Fruit fly (Drosophila melanogaster): ENCODE data around the gene CG13069.

The CG13069 gene

dm6 chr3L:16313985-16314384, 48.8 kb downstream of the CG13069 start, which contains the start of gene CG13062:
Gene CG13062, plus strand, starts transcription at chr3L:16314285.
- TF ChIP-seq Abd-B (GFP tag; optimal IDR thresholded peaks at IDR 0.05): no peak
- no peak for TF ChIP-seq woc (GFP tag; optimal IDR thresholded peaks at IDR 0.05)
- no peak for TF ChIP-seq GATAd (GFP tag; optimal IDR thresholded peaks at IDR 0.05)
- TF ChIP-seq CG9705 (GFP tag; optimal IDR thresholded peaks at IDR 0.05): no peak
- TF ChIP-seq Hr83 (GFP tag; optimal IDR thresholded peaks at IDR 0.05; ENCODE audit: poor library complexity, severe bottlenecking): no peak
- TF ChIP-seq Hnf4 (GFP tag; optimal IDR thresholded peaks at IDR 0.05): no peak
- TF ChIP-seq OdsH (GFP tag; optimal IDR thresholded peaks at IDR 0.05): no peak
- TF ChIP-seq dl (GFP tag; optimal IDR thresholded peaks at IDR 0.05; ENCODE audit: insufficient read depth in 1 of 2, partially characterized antibody in 2 of 2): no peak
- no peak for TF ChIP-seq usp (GFP tag; optimal IDR thresholded peaks at IDR 0.05)
- TF ChIP-seq lola (GFP tag; optimal IDR thresholded peaks at IDR 0.05): no peak
- no peak for TF ChIP-seq h (GFP tag; optimal IDR thresholded peaks at IDR 0.05)
- no peak for TF ChIP-seq brk (GFP tag; optimal IDR thresholded peaks at IDR 0.05)
- no peak for TF ChIP-seq Myc (optimal IDR thresholded peaks at IDR 0.05)
- TF ChIP-seq Jra (GFP tag; optimal IDR thresholded peaks at IDR 0.05): no peak
- no peak for TF ChIP-seq CG32264 (GFP tag; optimal IDR thresholded peaks at IDR 0.05)

Data from whole organism, wandering third instar larva.